Fruit fly (Drosophila melanogaster) whole organism, embryonic: ENCODE measurements around the gene tHMG1.

Experiments
- ATbp ChIP-seq: fragments of 200-800 bp; sonication (Bioruptor generic); optimal IDR thresholded peaks from 2 replicates; lab custom pipeline; 2017; ENCODE audit warnings: missing biosample characterization, mild to moderate bottlenecking, missing genetic modification characterization, missing genetic modification reagents
- Abd-B ChIP-seq: fragments of 200-800 bp; sonication (Bioruptor generic); optimal IDR thresholded peaks from 2 replicates; lab custom pipeline; 2018; ENCODE audit warnings: missing biosample characterization, mild to moderate bottlenecking, missing genetic modification characterization, moderate library complexity
- CG10366 ChIP-seq: fragments of 200-800 bp; sonication (Bioruptor generic); IDR thresholded peaks from 2 replicates; pipeline ENCODE4 v1.3.6; 2022; ENCODE audit warnings: missing biosample characterization, missing genetic modification characterization
- CG10565 ChIP-seq: fragments of 200-800 bp; sonication (Bioruptor generic); optimal IDR thresholded peaks from 3 replicates; lab custom pipeline; 2016; ENCODE audit warnings: missing biosample characterization, mild to moderate bottlenecking, missing genetic modification characterization
- CG11456 ChIP-seq: fragments of 200-800 bp; sonication (Bioruptor generic); IDR thresholded peaks from 3 replicates; pipeline ENCODE4 v1.3.6; 2022; ENCODE audit warnings: missing biosample characterization, missing genetic modification characterization
- CG1233 ChIP-seq: fragments of 200-800 bp; sonication (Bioruptor generic); optimal IDR thresholded peaks from 4 replicates; lab custom pipeline; 2018; ENCODE audit warnings: missing biosample characterization, mild to moderate bottlenecking, missing genetic modification characterization
- CG17328 ChIP-seq: fragments of 200-800 bp; sonication (Bioruptor generic); IDR thresholded peaks from 2 replicates; pipeline ENCODE4 v1.3.6; 2022; ENCODE audit warnings: missing biosample characterization, missing genetic modification characterization
- CG17612 ChIP-seq: fragments of 200-800 bp; sonication (Bioruptor generic); IDR thresholded peaks from 2 replicates; pipeline ENCODE4 v1.3.6; 2022; ENCODE audit warnings: missing biosample characterization, missing genetic modification characterization
- CG17912 ChIP-seq: fragments of 200-800 bp; sonication (Bioruptor generic); optimal IDR thresholded peaks from 2 replicates; lab custom pipeline; 2018; ENCODE audit warnings: missing biosample characterization, mild to moderate bottlenecking, missing genetic modification characterization
- CG1832 ChIP-seq: fragments of 200-800 bp; sonication (Bioruptor generic); optimal IDR thresholded peaks from 2 replicates; lab custom pipeline; 2017; ENCODE audit warnings: missing biosample characterization, mild to moderate bottlenecking, missing genetic modification characterization, inconsistent platforms
- CG2129 ChIP-seq: fragments of 200-800 bp; sonication (Bioruptor generic); IDR thresholded peaks from 2 replicates; pipeline ENCODE4 v1.3.6; 2022; ENCODE audit warnings: missing biosample characterization, missing genetic modification characterization; ENCODE audit not compliant: partially characterized antibody
- CG2889 ChIP-seq: fragments of 200-800 bp; sonication (Bioruptor generic); IDR thresholded peaks from 3 replicates; pipeline ENCODE4 v1.3.6; 2022; ENCODE audit warnings: missing biosample characterization, missing genetic modification characterization
- CG30020 ChIP-seq: fragments of 200-800 bp; optimal IDR thresholded peaks from 2 replicates; lab custom pipeline; 2019; ENCODE audit warnings: missing biosample characterization, mild to moderate bottlenecking, missing genetic modification characterization, moderate library complexity
- CG5180 ChIP-seq: fragments of 200-800 bp; sonication (Bioruptor generic); optimal IDR thresholded peaks from 3 replicates; lab custom pipeline; 2017; ENCODE audit warnings: missing biosample characterization, missing genetic modification characterization, mild to moderate bottlenecking, moderate library complexity, missing genetic modification reagents
- CG5245 ChIP-seq: fragments of 200-800 bp; sonication (Bioruptor generic); optimal IDR thresholded peaks from 3 replicates; lab custom pipeline; 2016; ENCODE audit warnings: missing biosample characterization, missing genetic modification characterization
- CG7372 ChIP-seq: fragments of 200-800 bp; sonication (Bioruptor generic); IDR thresholded peaks from 2 replicates; pipeline ENCODE4 v1.3.6; 2022; ENCODE audit warnings: missing biosample characterization, missing genetic modification characterization
- CG7987 ChIP-seq: fragments of 200-800 bp; sonication (Bioruptor generic); optimal IDR thresholded peaks from 2 replicates; lab custom pipeline; 2018; ENCODE audit warnings: missing biosample characterization, mild to moderate bottlenecking, missing genetic modification characterization, moderate library complexity
- CG8281 ChIP-seq: fragments of 200-800 bp; sonication (Bioruptor generic); optimal IDR thresholded peaks from 2 replicates; lab custom pipeline; 2018; ENCODE audit warnings: missing biosample characterization, mild to moderate bottlenecking, missing genetic modification characterization, moderate library complexity
- CG9876 ChIP-seq: fragments of 200-800 bp; sonication (Bioruptor generic); optimal IDR thresholded peaks from 2 replicates; lab custom pipeline; 2016; ENCODE audit warnings: missing biosample characterization, missing genetic modification characterization
- Hand ChIP-seq: fragments of 200-800 bp; sonication (Bioruptor generic); optimal IDR thresholded peaks from 2 replicates; lab custom pipeline; 2017; ENCODE audit warnings: mild to moderate bottlenecking, missing biosample characterization, missing genetic modification reagents, missing genetic modification characterization
- Hey ChIP-seq: fragments of 200-800 bp; sonication (Bioruptor generic); optimal IDR thresholded peaks from 3 replicates; lab custom pipeline; 2018; ENCODE audit warnings: missing biosample characterization, mild to moderate bottlenecking, missing genetic modification characterization
- Hr39 ChIP-seq: fragments of >200 bp; optimal IDR thresholded peaks from 2 replicates; lab custom pipeline; 2017
- Lim3 ChIP-seq: fragments of 200-800 bp; sonication (Bioruptor generic); IDR thresholded peaks from 2 replicates; pipeline ENCODE4 v1.3.6; 2022; ENCODE audit warnings: missing biosample characterization, missing genetic modification characterization
- Nf-YC ChIP-seq: fragments of 200-800 bp; optimal IDR thresholded peaks from 3 replicates; lab custom pipeline; 2019; ENCODE audit warnings: missing biosample characterization, mild to moderate bottlenecking, missing genetic modification characterization, moderate library complexity
- Opbp ChIP-seq: fragments of 200-800 bp; sonication (Bioruptor generic); IDR thresholded peaks from 3 replicates; pipeline ENCODE4 v1.3.6; 2022; ENCODE audit warnings: missing biosample characterization, missing genetic modification characterization; ENCODE audit not compliant: partially characterized antibody
- Usf ChIP-seq: fragments of 200-800 bp; sonication (Bioruptor generic); optimal IDR thresholded peaks from 2 replicates; lab custom pipeline; 2017; ENCODE audit warnings: missing genotype, missing biosample characterization, missing genetic modification characterization
- Xbp1 ChIP-seq: fragments of 200-800 bp; sonication (Bioruptor generic); optimal IDR thresholded peaks from 3 replicates; lab custom pipeline; 2016; ENCODE audit warnings: missing biosample characterization, mild to moderate bottlenecking, missing genetic modification characterization
- ac ChIP-seq: fragments of 200-800 bp; sonication (Bioruptor generic); optimal IDR thresholded peaks from 3 replicates; lab custom pipeline; 2017; ENCODE audit warnings: missing biosample characterization, mild to moderate bottlenecking, missing genetic modification characterization
- amos ChIP-seq: fragments of 200-800 bp; sonication (Bioruptor generic); IDR thresholded peaks from 2 replicates; pipeline ENCODE4 v1.3.6; 2022; ENCODE audit warnings: missing biosample characterization, missing genetic modification characterization; ENCODE audit not compliant: partially characterized antibody
- bbx ChIP-seq: fragments of 200-800 bp; sonication (Bioruptor generic); IDR thresholded peaks from 2 replicates; pipeline ENCODE4 v1.3.6; 2022; ENCODE audit warnings: missing biosample characterization, missing genetic modification characterization; ENCODE audit not compliant: partially characterized antibody
- bcd ChIP-seq: fragments of 200-800 bp; sonication (Bioruptor generic); optimal IDR thresholded peaks from 2 replicates; lab custom pipeline; 2017; ENCODE audit warnings: missing biosample characterization, mild to moderate bottlenecking, missing genetic modification characterization
- ems ChIP-seq: fragments of 200-800 bp; sonication (Bioruptor generic); optimal IDR thresholded peaks from 3 replicates; lab custom pipeline; 2016; ENCODE audit warnings: missing biosample characterization, missing genetic modification characterization
- esg ChIP-seq: fragments of 200-800 bp; sonication (Bioruptor generic); conservative IDR thresholded peaks from 2 replicates; pipeline ENCODE4 v1.3.6; 2022; ENCODE audit warnings: missing biosample characterization, missing genetic modification characterization
- gcm2 ChIP-seq: fragments of 200-800 bp; sonication (Bioruptor generic); optimal IDR thresholded peaks from 2 replicates; lab custom pipeline; 2016; ENCODE audit warnings: missing biosample characterization, missing genetic modification characterization
- her ChIP-seq: fragments of 200-800 bp; sonication (Bioruptor generic); optimal IDR thresholded peaks from 2 replicates; lab custom pipeline; 2016; ENCODE audit warnings: missing biosample characterization, missing genetic modification characterization
- nerfin-1 ChIP-seq: fragments of 200-800 bp; sonication (Bioruptor generic); optimal IDR thresholded peaks from 3 replicates; lab custom pipeline; 2019; ENCODE audit warnings: missing biosample characterization, mild to moderate bottlenecking, missing genetic modification characterization, moderate library complexity
- nmo ChIP-seq: fragments of 200-800 bp; sonication (Bioruptor generic); optimal IDR thresholded peaks from 2 replicates; lab custom pipeline; 2018; ENCODE audit warnings: missing biosample characterization, mild to moderate bottlenecking, missing genetic modification characterization, moderate library complexity
- pho ChIP-seq: fragments of 200-800 bp; sonication (Bioruptor generic); optimal IDR thresholded peaks from 2 replicates; lab custom pipeline; 2016; ENCODE audit warnings: missing biosample characterization, missing genetic modification characterization
- sd ChIP-seq: fragments of 200-800 bp; sonication (Bioruptor generic); optimal IDR thresholded peaks from 3 replicates; lab custom pipeline; 2018; ENCODE audit warnings: missing biosample characterization, mild to moderate bottlenecking, missing genetic modification characterization, moderate library complexity
- shn ChIP-seq: fragments of 200-800 bp; sonication (Bioruptor generic); optimal IDR thresholded peaks from 3 replicates; lab custom pipeline; 2016; ENCODE audit warnings: missing biosample characterization, missing genetic modification characterization
- slp2 ChIP-seq: fragments of 200-800 bp; sonication (Bioruptor generic); optimal IDR thresholded peaks from 2 replicates; lab custom pipeline; 2016; ENCODE audit warnings: missing biosample characterization, missing genetic modification characterization
- stc ChIP-seq: fragments of 200-800 bp; sonication (Bioruptor generic); IDR thresholded peaks from 2 replicates; pipeline ENCODE4 v1.3.6; 2022; ENCODE audit warnings: missing biosample characterization, missing genetic modification characterization
- tll ChIP-seq, 2 experiments: fragments of 200-800 bp in 1 of 2; fragments of >200 bp in 1 of 2; sonication (Bioruptor generic) in 1 of 2; optimal IDR thresholded peaks; 2 replicates each; lab custom pipeline; 2017 to 2019; ENCODE audit warnings: missing biosample characterization in 2 of 2, missing genetic modification characterization in 2 of 2, mild to moderate bottlenecking in 1 of 2, moderate library complexity in 1 of 2
- toy ChIP-seq: fragments of 200-800 bp; sonication (Bioruptor generic); IDR thresholded peaks from 2 replicates; pipeline ENCODE4 v1.3.6; 2022; ENCODE audit warnings: missing biosample characterization, missing genetic modification characterization
- ttk ChIP-seq: fragments of 200-800 bp; sonication (Bioruptor generic); IDR thresholded peaks from 2 replicates; pipeline ENCODE4 v2.1.2; 2022; ENCODE audit warnings: missing biosample characterization, missing genetic modification characterization
- unc-4 ChIP-seq: fragments of 200-800 bp; sonication (Bioruptor generic); IDR thresholded peaks from 2 replicates; pipeline ENCODE4 v1.3.6; 2022; ENCODE audit warnings: missing biosample characterization, missing genetic modification characterization; ENCODE audit not compliant: partially characterized antibody
- vfl ChIP-seq: fragments of 200-800 bp; sonication (Bioruptor generic); optimal IDR thresholded peaks from 2 replicates; lab custom pipeline; 2016; ENCODE audit warnings: missing biosample characterization, missing genetic modification characterization
- wor ChIP-seq: fragments of 200-800 bp; sonication (Bioruptor generic); IDR thresholded peaks from 2 replicates; pipeline ENCODE4 v1.3.6; 2022; ENCODE audit warnings: missing biosample characterization, missing genetic modification characterization
- yki ChIP-seq: fragments of >200 bp; optimal IDR thresholded peaks from 3 replicates; lab custom pipeline; 2018
- zfh1 ChIP-seq: fragments of 200-800 bp; sonication (Bioruptor generic); IDR thresholded peaks from 3 replicates; pipeline ENCODE4 v1.3.6; 2022; ENCODE audit warnings: missing biosample characterization, missing genetic modification characterization

tHMG1 gene

DNA sequence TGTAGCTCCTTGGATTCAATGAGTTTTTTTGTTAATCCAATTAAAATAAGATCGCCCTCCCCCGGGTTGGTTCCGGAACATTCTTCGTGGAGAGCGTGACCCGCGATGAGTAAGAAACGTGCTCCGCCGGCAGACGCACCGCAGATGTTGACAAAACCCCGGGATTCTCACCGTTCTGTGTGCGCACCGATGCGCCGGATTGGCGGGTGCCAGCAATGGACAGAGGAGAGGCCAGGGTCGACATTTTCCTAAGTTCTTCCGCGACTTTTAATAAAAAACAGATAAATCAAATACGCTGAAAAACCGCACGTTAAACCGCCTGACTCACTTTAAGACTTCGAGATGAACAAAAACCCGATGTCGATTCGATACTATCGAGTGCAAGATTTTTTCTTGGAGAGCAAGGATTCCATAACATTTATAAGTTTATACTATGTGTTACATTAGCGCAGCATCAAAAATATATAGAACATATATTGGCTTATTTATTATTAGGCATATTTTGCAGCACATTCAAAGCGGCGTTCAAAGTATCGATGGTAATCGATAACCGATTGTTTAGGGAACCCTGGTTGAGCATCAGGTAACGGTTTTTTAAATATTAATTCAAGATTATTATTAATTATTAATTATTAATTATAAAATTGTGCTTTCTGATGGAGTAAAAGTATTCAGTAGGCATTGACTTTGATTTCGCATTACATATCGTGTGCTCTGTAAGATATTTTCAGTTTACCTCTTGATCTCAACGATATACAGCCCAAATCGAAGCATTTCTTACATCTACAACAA, at the start of gene tHMG1, which contains the start of gene CCT1 (continued):
- TF ChIP-seq zfh1 (GFP tag; lab: Robert Waterston, UW) (peak; percentile 32; the same call in 1 of the 3 replicates), CG7987 (GFP tag; lab: Kevin White, UChicago) (no peak), sd (tag; lab: Kevin White, UChicago) (no peak), gcm2 (GFP tag; lab: Kevin White, UChicago) (no peak), nmo (peak; percentile 52), Xbp1 (GFP tag; lab: Kevin White, UChicago) (peak; percentile 2), CG7372 (no peak), Lim3 (GFP tag; lab: Robert Waterston, UW) (no peak), her (GFP tag; lab: Kevin White, UChicago) (no peak), pho (GFP tag; lab: Kevin White, UChicago) (peak; percentile 13), bcd (GFP tag; lab: Kevin White, UChicago) (no peak), CG17612 (no peak), CG2129 (GFP tag; lab: Robert Waterston, UW) (peak; percentile 98), ATbp (GFP tag; lab: Kevin White, UChicago) (no peak), CG1233 (GFP tag; lab: Kevin White, UChicago) (no peak), tll (GFP tag; optimal IDR thresholded peaks at IDR 0.05; lab: Kevin White, UChicago) (no peak), nerfin-1 (tag; lab: Kevin White, UChicago) (no peak), CG5245 (no peak), ttk (no peak), CG2889 (GFP tag; lab: Robert Waterston, UW) (no peak), bbx (GFP tag; lab: Robert Waterston, UW) (peak; percentile 93), Usf (no peak), CG10366 (no peak), esg (GFP tag; lab: Robert Waterston, UW) (no peak), CG30020 (tag; lab: Kevin White, UChicago) (peak; percentile 37), toy (no peak), CG5180 (no peak), Opbp (GFP tag; lab: Robert Waterston, UW) (peak; percentile 85), wor (GFP tag; lab: Robert Waterston, UW) (no peak), Hey (no peak), CG1832 (GFP tag; lab: Kevin White, UChicago) (no peak), Nf-YC (tag; lab: Kevin White, UChicago) (peak; percentile 38), CG10565 (GFP tag; lab: Kevin White, UChicago) (no peak), Hr39 (lab: Kevin White, UChicago) (no peak), yki (lab: Kevin White, UChicago) (no peak), ac (GFP tag; lab: Kevin White, UChicago) (no peak), unc-4 (GFP tag; lab: Robert Waterston, UW) (peak; percentile 95), vfl (GFP tag; lab: Kevin White, UChicago) (no peak), slp2 (no peak), stc (no peak), CG8281 (tag; lab: Kevin White, UChicago) (no peak), Abd-B (GFP tag; lab: Kevin White, UChicago) (no peak), ems (GFP tag; lab: Kevin White, UChicago) (no peak), CG17328 (GFP tag; lab: Robert Waterston, UW) (no peak), amos (GFP tag; lab: Robert Waterston, UW) (peak; percentile 87), shn (GFP tag; lab: Kevin White, UChicago) (no peak), CG17912 (GFP tag; lab: Kevin White, UChicago) (no peak), Hand (no peak), CG11456 (GFP tag; lab: Robert Waterston, UW) (no peak), CG9876 (no peak)
